Fruit fly (Drosophila melanogaster) whole organism: ENCODE measurements around the gene Ctr1A.

Source experiments
- CG8478 ChIP-seq: fragments of >200 bp; optimal IDR thresholded peaks from 2 replicates; lab custom pipeline; 2018; ENCODE audit warnings: inconsistent platforms
- Dll ChIP-seq: fragments of >200 bp; optimal IDR thresholded peaks from 2 replicates; lab custom pipeline; 2017
- pan ChIP-seq: fragments of >200 bp; optimal IDR thresholded peaks from 2 replicates; lab custom pipeline; 2017
- psq ChIP-seq: fragments of >200 bp; optimal IDR thresholded peaks from 2 replicates; lab custom pipeline; 2017
- usp ChIP-seq: fragments of >200 bp; optimal IDR thresholded peaks from 2 replicates; lab custom pipeline; 2017; ENCODE audit warnings: missing biosample characterization, missing genetic modification characterization, mixed read lengths

- TF ChIP-seq CG8478 (lab: Kevin White, UChicago), result no peak
- no peak for TF ChIP-seq psq (lab: Kevin White, UChicago)
- no peak for TF ChIP-seq Dll (lab: Kevin White, UChicago)
- TF ChIP-seq usp (GFP tag; lab: Kevin White, UChicago), result no peak
- TF ChIP-seq pan (lab: Kevin White, UChicago), result no peak
Measured at dm6 chrX:6716170-6716569, 54.7 kb downstream of the Ctr1A start.
